Worm (Caenorhabditis elegans) whole organism, L3 larva: ENCODE data around the gene F32D8.4.

Experiments used
- egl-27 ChIP-seq: sonication (generic microtip); optimal IDR thresholded peaks from 4 replicates; lab custom pipeline; 2017; ENCODE audit warnings: missing biosample characterization, missing genetic modification reagents, missing genetic modification characterization
- nhr-11 ChIP-seq: fragments of 150-350 bp; optimal IDR thresholded peaks from 2 replicates; lab custom pipeline; 2014; ENCODE audit warnings: missing biosample characterization, missing genetic modification characterization
- snpc-4 ChIP-seq: fragments of 150-350 bp; optimal IDR thresholded peaks from 2 replicates; lab custom pipeline; 2014; ENCODE audit warnings: missing biosample characterization, missing genetic modification characterization

ce11 chrV:10896706-10897105 is 3.3 kb upstream of the F32D8.4 start:
- TF ChIP-seq egl-27 (tag; lab: Kevin White, UChicago) (no peak), snpc-4 (tag; lab: Kevin White, UChicago) (no peak), nhr-11 (tag; lab: Kevin White, UChicago) (no peak)
